Fruit fly (Drosophila melanogaster): ENCODE measurements around the gene Prosbeta7.

The Prosbeta7 gene

DNA sequence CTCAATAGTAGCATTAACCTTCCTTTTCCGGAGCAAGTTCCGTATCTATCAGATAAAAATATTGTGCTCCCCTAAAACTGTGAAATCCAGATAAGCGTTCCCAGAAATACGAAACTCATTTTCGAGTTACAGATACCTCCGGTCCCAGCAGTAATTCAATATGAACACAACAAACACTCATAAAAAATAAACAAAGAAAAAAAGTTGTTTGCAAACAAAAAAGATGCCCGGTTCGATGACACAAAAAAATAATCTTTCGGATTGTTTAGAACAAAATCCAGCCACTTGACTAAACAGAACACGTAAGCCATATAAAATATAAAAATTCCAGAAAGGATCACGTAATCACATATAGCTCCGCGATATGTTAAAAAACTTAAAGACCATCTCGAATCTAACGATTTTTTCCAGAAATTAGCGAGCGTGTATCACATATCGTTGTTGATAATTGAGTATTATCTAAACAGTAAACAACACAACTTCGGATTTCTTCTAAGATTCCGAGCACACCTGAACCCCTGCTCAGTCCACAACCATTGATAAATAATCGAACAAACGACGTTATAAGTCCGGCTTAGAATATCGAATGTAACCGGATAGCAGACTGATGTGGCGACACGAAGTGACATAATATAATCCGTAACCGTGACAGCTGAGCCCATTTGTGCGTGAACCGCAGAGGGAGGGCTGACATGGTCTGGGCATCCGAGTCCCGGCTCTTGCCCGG, 38.9 kb downstream of the Prosbeta7 start (continued):
- TF ChIP-seq Myb (GFP tag; optimal IDR thresholded peaks at IDR 0.05) (no peak), pan (optimal IDR thresholded peaks at IDR 0.05) (no peak), pan (GFP tag; optimal IDR thresholded peaks at IDR 0.05 in 1 of 2, IDR thresholded peaks at IDR 0.05 in 1 of 2) (no peak), vfl (GFP tag; optimal IDR thresholded peaks at IDR 0.05) (no peak), Ets97D (GFP tag; optimal IDR thresholded peaks at IDR 0.05) (no peak), bowl (GFP tag; IDR thresholded peaks at IDR 0.05) (no peak), CG10959 (GFP tag; IDR thresholded peaks at IDR 0.05) (no peak), CG13624 (GFP tag; optimal IDR thresholded peaks at IDR 0.05) (no peak), CG4730 (GFP tag; IDR thresholded peaks at IDR 0.05) (no peak), CG17385 (GFP tag; optimal IDR thresholded peaks at IDR 0.05) (no peak), chif (GFP tag; optimal IDR thresholded peaks at IDR 0.05) (peak; percentile 6 to 59), oc (tag; optimal IDR thresholded peaks at IDR 0.05) (peak; percentile 75), Sox100B (GFP tag; optimal IDR thresholded peaks at IDR 0.05) (peak; percentile 50), CG9932 (GFP tag; IDR thresholded peaks at IDR 0.05) (no peak), gcm (GFP tag; optimal IDR thresholded peaks at IDR 0.05) (peak; percentile 54), YL-1 (GFP tag; optimal IDR thresholded peaks at IDR 0.05) (peak; percentile 21), CG30403 (GFP tag; optimal IDR thresholded peaks at IDR 0.05) (no peak), az2 (GFP tag; optimal IDR thresholded peaks at IDR 0.05) (no peak), CG33213 (GFP tag; optimal IDR thresholded peaks at IDR 0.05) (no peak), MBD-R2 (GFP tag; IDR thresholded peaks at IDR 0.05) (no peak), grau (tag; optimal IDR thresholded peaks at IDR 0.05) (no peak), CG4404 (GFP tag; IDR thresholded peaks at IDR 0.05) (no peak), CG18011 (GFP tag; optimal IDR thresholded peaks at IDR 0.05) (peak; percentile 2), CG14860 (GFP tag; IDR thresholded peaks at IDR 0.05; ENCODE audit: partially characterized antibody) (no peak), run (tag; optimal IDR thresholded peaks at IDR 0.05) (no peak), CG10366 (GFP tag; IDR thresholded peaks at IDR 0.05) (no peak; the same call in 1 of the 2 replicates), B-H2 (GFP tag; optimal IDR thresholded peaks at IDR 0.05) (no peak), zf30C (GFP tag; optimal IDR thresholded peaks at IDR 0.05) (no peak), hbn (GFP tag; IDR thresholded peaks at IDR 0.05; ENCODE audit: partially characterized antibody) (no peak), CG14441 (GFP tag; IDR thresholded peaks at IDR 0.05) (no peak), Optix (GFP tag; IDR thresholded peaks at IDR 0.05) (no peak), Bdp1 (GFP tag; optimal IDR thresholded peaks at IDR 0.05) (peak; percentile 8), CG15696 (tag; optimal IDR thresholded peaks at IDR 0.05) (peak; percentile 89), HLH3B (GFP tag; IDR thresholded peaks at IDR 0.05) (no peak), otp (GFP tag; IDR thresholded peaks at IDR 0.05) (peak; percentile 62; the same call in 1 of the 3 replicates), slbo (GFP tag; IDR thresholded peaks at IDR 0.05) (no peak), D19B (GFP tag; optimal IDR thresholded peaks at IDR 0.05) (no peak), Atf3 (GFP tag; optimal IDR thresholded peaks at IDR 0.05) (no peak), CG17361 (GFP tag; IDR thresholded peaks at IDR 0.05) (peak; percentile 47; the same call in 1 of the 3 replicates)

dm6 chr3R:5317654-5318129, 40.5 kb downstream of the Prosbeta7 start:
- TF ChIP-seq CG3407 (GFP tag; optimal IDR thresholded peaks at IDR 0.05): no peak
- no peak for TF ChIP-seq yki (optimal IDR thresholded peaks at IDR 0.05)
- peak; percentile 93 for TF ChIP-seq Blimp-1 (GFP tag; optimal IDR thresholded peaks at IDR 0.05)
- TF ChIP-seq vvl (GFP tag; IDR thresholded peaks at IDR 0.05): peak; percentile 22; the same call in 1 of the 2 replicates
- TF ChIP-seq nom (GFP tag; optimal IDR thresholded peaks at IDR 0.05): peak; percentile 36
- peak; percentile 29 for TF ChIP-seq CG8388 (GFP tag; optimal IDR thresholded peaks at IDR 0.05)
- peak; percentile 1 for TF ChIP-seq pfk (GFP tag; optimal IDR thresholded peaks at IDR 0.05)
- TF ChIP-seq CG7271 (tag; optimal IDR thresholded peaks at IDR 0.05): no peak
- no peak for TF ChIP-seq dm (GFP tag; optimal IDR thresholded peaks at IDR 0.05)
- peak; percentile 94 for TF ChIP-seq CG11504 (tag; optimal IDR thresholded peaks at IDR 0.05)
- no peak for TF ChIP-seq Hr78 (GFP tag; optimal IDR thresholded peaks at IDR 0.05)
- peak in 1 of 2 experiments; percentile 54 for TF ChIP-seq eve (GFP tag; optimal IDR thresholded peaks at IDR 0.05)
- TF ChIP-seq Med (GFP tag): peak; percentile 2
- no peak for TF ChIP-seq D19A (tag; optimal IDR thresholded peaks at IDR 0.05)
